Worm (Caenorhabditis elegans): Measurements from ENCODE around the gene fat-6.

The fat-6 gene

ce11 chrIV:11950270-11950669 lies 34.8 kb upstream of the fat-6 start, which contains the start of gene tbx-36:
tbx-36 (plus strand) TSS chrIV:11950570.
- no peak for TF ChIP-seq efl-1 (optimal IDR thresholded peaks at IDR 0.05)
- peak in 1 of 2 experiments; percentile 24 for TF ChIP-seq efl-1 (GFP tag; optimal IDR thresholded peaks at IDR 0.05 in 1 of 2)
- no peak for TF ChIP-seq ztf-11 (tag; optimal IDR thresholded peaks at IDR 0.05)

ce11 chrIV:11949717-11950116 lies 34.2 kb upstream of the fat-6 start, which contains the start of gene hdl-1:
hdl-1 (minus strand) TSS chrIV:11949817.
- no peak for TF ChIP-seq nhr-19 (GFP tag; conservative IDR thresholded peaks at IDR 0.05)
- no peak for TF ChIP-seq efl-1 (optimal IDR thresholded peaks at IDR 0.05)
- no peak for TF ChIP-seq efl-1 (GFP tag; optimal IDR thresholded peaks at IDR 0.05 in 1 of 2)
- no peak for TF ChIP-seq efl-3 (GFP tag; optimal IDR thresholded peaks at IDR 0.05)
- TF ChIP-seq rnt-1 (tag; optimal IDR thresholded peaks at IDR 0.05), result no peak

ce11 chrIV:11945621-11946020 lies 30.1 kb upstream of the fat-6 start, which contains the start of gene ZK829.3:
ZK829.3 (minus strand) TSS chrIV:11945721.
- no peak for TF ChIP-seq aha-1 (tag; optimal IDR thresholded peaks at IDR 0.05)
- no peak for TF ChIP-seq nhr-20 (tag; optimal IDR thresholded peaks at IDR 0.05)
- no peak for TF ChIP-seq ceh-8 (GFP tag; optimal IDR thresholded peaks at IDR 0.05)
- TF ChIP-seq lsy-2 (tag; optimal IDR thresholded peaks at IDR 0.05), result no peak
- TF ChIP-seq ceh-90 (tag; optimal IDR thresholded peaks at IDR 0.05), result no peak
- TF ChIP-seq irx-1 (tag; optimal IDR thresholded peaks at IDR 0.05), result no peak
- no peak for TF ChIP-seq mep-1 (tag; optimal IDR thresholded peaks at IDR 0.05)
- TF ChIP-seq isw-1 (GFP tag; IDR thresholded peaks at IDR 0.05), result no peak
- TF ChIP-seq grh-1 (GFP tag; IDR thresholded peaks at IDR 0.05), result no peak
- no peak for TF ChIP-seq nhr-77 (tag; optimal IDR thresholded peaks at IDR 0.05)
- no peak for TF ChIP-seq ces-1 (GFP tag; optimal IDR thresholded peaks at IDR 0.05)
- TF ChIP-seq ets-5 (GFP tag; IDR thresholded peaks at IDR 0.05), result no peak
- no peak for TF ChIP-seq nhr-90 (tag; optimal IDR thresholded peaks at IDR 0.05; ENCODE audit: poor library complexity)

- no peak for TF ChIP-seq mef-2 (tag; optimal IDR thresholded peaks at IDR 0.05)
- TF ChIP-seq fkh-10 (GFP tag; optimal IDR thresholded peaks at IDR 0.05), result no peak
- no peak for TF ChIP-seq sptf-1 (tag; optimal IDR thresholded peaks at IDR 0.05)
- TF ChIP-seq lin-14 (GFP tag; optimal IDR thresholded peaks at IDR 0.05), result no peak
- no peak for TF ChIP-seq nhr-19 (GFP tag; conservative IDR thresholded peaks at IDR 0.05)
- no peak for TF ChIP-seq ceh-8 (GFP tag; optimal IDR thresholded peaks at IDR 0.05)
- no peak for TF ChIP-seq ceh-90 (tag; optimal IDR thresholded peaks at IDR 0.05)
- TF ChIP-seq lin-39 (tag; optimal IDR thresholded peaks at IDR 0.05), result no peak
- no peak for TF ChIP-seq C04F5.9 (tag; optimal IDR thresholded peaks at IDR 0.05)
- TF ChIP-seq unc-98 (GFP tag; IDR thresholded peaks at IDR 0.05), result no peak
- no peak for TF ChIP-seq lin-13 (GFP tag; optimal IDR thresholded peaks at IDR 0.05)
- TF ChIP-seq isw-1 (GFP tag; IDR thresholded peaks at IDR 0.05), result no peak
- no peak for TF ChIP-seq egl-27 (tag; optimal IDR thresholded peaks at IDR 0.05)
- no peak for TF ChIP-seq hlh-4 (tag; optimal IDR thresholded peaks at IDR 0.05)
- no peak for TF ChIP-seq sox-4 (tag; optimal IDR thresholded peaks at IDR 0.05)
- no peak for TF ChIP-seq efl-3 (GFP tag; optimal IDR thresholded peaks at IDR 0.05)
- TF ChIP-seq zag-1 (tag; optimal IDR thresholded peaks at IDR 0.05), result no peak
- TF ChIP-seq unc-86 (tag; optimal IDR thresholded peaks at IDR 0.05), result no peak
- TF ChIP-seq snu-23 (GFP tag; optimal IDR thresholded peaks at IDR 0.05), result no peak
- no peak for TF ChIP-seq nhr-76 (tag; optimal IDR thresholded peaks at IDR 0.05)
Measured at ce11 chrIV:11942313-11942712, 26.8 kb upstream of the fat-6 start, which contains the start of gene ZK829.1. ZK829.1 (minus strand) TSS chrIV:11942413.

- peak; percentile 82 for TF ChIP-seq nhr-71 (tag; optimal IDR thresholded peaks at IDR 0.05)
- no peak for TF ChIP-seq nhr-90 (tag; optimal IDR thresholded peaks at IDR 0.05; ENCODE audit: poor library complexity)
- TF ChIP-seq Y116A8C.19 (tag; optimal IDR thresholded peaks at IDR 0.05; ENCODE audit: borderline replicate concordance), result no peak
- peak; percentile 47 for TF ChIP-seq snu-23 (GFP tag; optimal IDR thresholded peaks at IDR 0.05)
- TF ChIP-seq nhr-12 (tag; optimal IDR thresholded peaks at IDR 0.05), result no peak
- peak; percentile 26 for TF ChIP-seq nhr-85 (tag)
- TF ChIP-seq ztf-11 (tag; optimal IDR thresholded peaks at IDR 0.05), result no peak
- peak; percentile 62 for TF ChIP-seq nhr-20 (tag; optimal IDR thresholded peaks at IDR 0.05)
- TF ChIP-seq mdl-1 (tag; optimal IDR thresholded peaks at IDR 0.05), result no peak
- no peak for TF ChIP-seq hpl-2 (GFP tag; optimal IDR thresholded peaks at IDR 0.05)
- no peak for TF ChIP-seq unc-86 (tag; optimal IDR thresholded peaks at IDR 0.05)
- TF ChIP-seq swsn-7 (tag; optimal IDR thresholded peaks at IDR 0.05), result no peak
- TF ChIP-seq rnt-1 (tag; optimal IDR thresholded peaks at IDR 0.05), result no peak
- no peak for TF ChIP-seq C16A3.4 (tag; optimal IDR thresholded peaks at IDR 0.05)
- no peak for TF ChIP-seq ceh-82 (tag; optimal IDR thresholded peaks at IDR 0.05)
- no peak for TF ChIP-seq fkh-4 (tag; optimal IDR thresholded peaks at IDR 0.05; ENCODE audit: borderline replicate concordance)
Measured at ce11 chrIV:11938554-11938953, 23.1 kb upstream of the fat-6 start.
